Worm (Caenorhabditis elegans): ENCODE data around the gene wsp-1.

wsp-1 gene

DNA sequence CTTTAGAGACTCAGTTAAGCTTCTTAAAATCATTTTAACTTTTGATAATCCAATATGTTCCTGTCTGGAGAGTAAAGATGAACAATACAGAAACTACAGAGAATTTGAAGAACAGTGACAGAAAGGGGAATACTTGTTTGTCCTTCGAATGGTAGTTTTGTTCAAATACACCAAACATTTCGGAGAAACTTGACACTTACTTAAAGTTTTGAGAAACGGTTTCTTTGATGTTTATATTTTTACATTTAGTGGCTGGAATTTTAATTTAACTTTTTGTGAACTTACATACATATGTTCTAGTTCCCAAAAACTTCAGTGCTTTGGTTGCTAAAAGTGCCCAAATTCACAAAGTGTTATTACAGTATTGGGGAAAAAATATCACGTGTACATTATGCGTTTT, 41.6 kb downstream of the wsp-1 start, which contains the start of gene B0218.5:
B0218.5 (minus strand) TSS at position 101 of the 400 bp plus-strand sequence.
- TF ChIP-seq sox-4 (tag; optimal IDR thresholded peaks at IDR 0.05) (no peak), pax-3 (tag; optimal IDR thresholded peaks at IDR 0.05) (no peak), ama-1 (optimal IDR thresholded peaks at IDR 0.05) (no peak), hpl-2 (GFP tag; optimal IDR thresholded peaks at IDR 0.05) (no peak), egl-27 (tag; optimal IDR thresholded peaks at IDR 0.05) (no peak), nhr-12 (tag; optimal IDR thresholded peaks at IDR 0.05) (no peak), hlh-4 (tag; optimal IDR thresholded peaks at IDR 0.05) (no peak), nhr-84 (tag; optimal IDR thresholded peaks at IDR 0.05) (no peak), lir-3 (tag; optimal IDR thresholded peaks at IDR 0.05; ENCODE audit: poor library complexity) (no peak), sptf-1 (tag; optimal IDR thresholded peaks at IDR 0.05) (no peak), ceh-82 (tag; optimal IDR thresholded peaks at IDR 0.05) (no peak), fos-1 (tag; optimal IDR thresholded peaks at IDR 0.05) (no peak), tbx-2 (tag; optimal IDR thresholded peaks at IDR 0.05) (no peak), xbp-1 (tag; optimal IDR thresholded peaks at IDR 0.05) (no peak), lin-35 (GFP tag; optimal IDR thresholded peaks at IDR 0.05) (no peak), unc-130 (tag; optimal IDR thresholded peaks at IDR 0.05) (no peak), ceh-63 (GFP tag; optimal IDR thresholded peaks at IDR 0.05) (no peak), F16B12.6 (tag; optimal IDR thresholded peaks at IDR 0.05) (no peak), C16A3.4 (tag; optimal IDR thresholded peaks at IDR 0.05) (no peak), dsc-1 (tag; optimal IDR thresholded peaks at IDR 0.05) (no peak)

DNA sequence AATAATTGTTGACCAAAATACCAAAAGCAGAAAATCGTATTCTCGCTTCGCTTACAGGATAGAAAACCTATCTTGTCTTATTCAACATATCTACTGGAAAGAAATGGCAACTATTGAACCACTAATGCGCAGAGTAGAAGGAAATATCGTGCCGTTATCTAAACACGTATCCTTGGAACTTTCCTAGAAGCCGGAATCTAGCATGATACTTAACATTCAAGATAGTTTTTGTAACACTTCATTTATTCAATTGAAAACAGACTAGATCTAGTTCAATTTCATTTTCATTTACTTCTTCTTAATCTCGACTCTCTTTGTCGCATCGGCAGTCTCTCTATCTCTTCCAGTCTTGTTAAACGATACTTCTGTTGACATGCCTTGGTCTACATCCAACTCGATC, 43.8 kb downstream of the wsp-1 start:
- TF ChIP-seq lin-14 (GFP tag; optimal IDR thresholded peaks at IDR 0.05) (no peak), zip-4 (GFP tag; optimal IDR thresholded peaks at IDR 0.05) (no peak), tlp-1 (tag; optimal IDR thresholded peaks at IDR 0.05) (no peak), jun-1 (tag; optimal IDR thresholded peaks at IDR 0.05) (no peak), lsy-2 (tag; optimal IDR thresholded peaks at IDR 0.05) (no peak), lin-35 (GFP tag; optimal IDR thresholded peaks at IDR 0.05) (no peak), nhr-19 (GFP tag; conservative IDR thresholded peaks at IDR 0.05) (no peak), ztf-11 (tag; optimal IDR thresholded peaks at IDR 0.05) (no peak), egl-27 (tag; optimal IDR thresholded peaks at IDR 0.05) (no peak), elt-2 (tag; optimal IDR thresholded peaks at IDR 0.05) (no peak), nhr-90 (tag; optimal IDR thresholded peaks at IDR 0.05; ENCODE audit: poor library complexity) (no peak), nhr-71 (tag; optimal IDR thresholded peaks at IDR 0.05) (no peak), nhr-85 (tag) (no peak)

DNA sequence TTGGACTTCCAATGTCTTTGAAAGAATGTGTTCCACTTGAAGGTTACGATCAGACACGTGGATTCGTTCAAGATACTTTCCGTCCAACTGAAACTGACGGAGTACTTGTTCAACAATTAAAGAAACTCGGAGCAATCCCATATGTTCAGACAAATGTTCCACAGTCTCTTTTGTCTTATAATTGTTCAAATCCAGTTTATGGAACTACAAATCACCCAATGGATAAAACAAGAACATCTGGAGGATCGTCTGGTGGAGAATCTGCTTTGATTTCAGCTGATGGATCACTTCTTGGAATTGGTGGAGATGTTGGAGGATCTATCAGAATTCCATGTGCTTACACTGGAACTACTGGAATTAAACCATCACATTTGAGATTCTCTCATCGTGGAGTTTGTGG, 45.6 kb downstream of the wsp-1 start:
- TF ChIP-seq efl-1 (optimal IDR thresholded peaks at IDR 0.05), result no peak
- peak in 1 of 2 experiments; percentile 14 for TF ChIP-seq efl-1 (GFP tag; optimal IDR thresholded peaks at IDR 0.05 in 1 of 2)
- TF ChIP-seq irx-1 (tag; optimal IDR thresholded peaks at IDR 0.05), result no peak

DNA sequence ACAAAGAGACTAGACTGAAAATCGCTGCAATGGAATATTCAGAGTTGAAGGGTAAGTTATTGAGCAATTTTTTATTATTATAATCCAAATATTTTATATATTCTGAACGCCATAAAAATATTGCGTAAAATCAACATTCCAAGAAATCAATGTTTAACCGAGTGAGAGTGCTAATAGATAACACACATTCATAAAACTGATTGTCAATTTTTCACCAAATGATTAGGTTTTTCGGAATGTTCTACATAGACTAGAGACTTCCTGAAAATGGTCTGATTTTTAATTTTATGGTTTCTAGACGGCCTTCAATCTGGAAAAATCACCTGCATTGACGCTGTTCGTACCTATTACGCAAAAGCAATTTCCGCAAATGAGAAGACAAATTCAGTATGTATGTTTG, 46.1 kb downstream of the wsp-1 start:
- TF ChIP-seq elt-2 (tag; optimal IDR thresholded peaks at IDR 0.05) (peak; percentile 37), nhr-71 (tag; optimal IDR thresholded peaks at IDR 0.05) (no peak), F16B12.6 (tag; optimal IDR thresholded peaks at IDR 0.05) (no peak)

DNA sequence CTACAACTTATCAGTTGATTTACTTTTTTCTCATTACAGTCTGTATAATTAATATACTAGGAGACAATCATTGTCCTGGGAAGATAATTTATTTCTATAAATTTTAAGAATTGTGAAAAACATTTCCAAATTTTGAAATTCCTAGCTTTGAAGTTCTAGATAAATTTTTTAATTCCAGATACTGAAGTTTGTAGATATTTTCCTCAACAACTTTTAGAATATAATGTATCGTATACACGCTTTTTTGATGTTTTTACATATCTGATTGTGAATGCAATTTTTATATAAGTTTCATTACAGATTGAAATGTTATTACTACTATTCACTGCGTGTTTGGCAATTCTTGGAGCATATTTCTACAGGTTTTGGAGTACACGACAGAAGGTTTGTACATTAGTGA, 46.6 kb downstream of the wsp-1 start, which contains the start of gene faah-2:
faah-2 (plus strand) TSS at position 301 of the 400 bp plus-strand sequence.
- TF ChIP-seq hpl-2 (GFP tag; optimal IDR thresholded peaks at IDR 0.05), result no peak
- no peak for TF ChIP-seq ceh-90 (tag; optimal IDR thresholded peaks at IDR 0.05)
- TF ChIP-seq vab-15 (tag; optimal IDR thresholded peaks at IDR 0.05), result no peak
- no peak for TF ChIP-seq snu-23 (GFP tag; optimal IDR thresholded peaks at IDR 0.05)
- TF ChIP-seq nhr-77 (tag; optimal IDR thresholded peaks at IDR 0.05), result no peak
- no peak for TF ChIP-seq unc-86 (tag; optimal IDR thresholded peaks at IDR 0.05)
- no peak for TF ChIP-seq sox-4 (tag; optimal IDR thresholded peaks at IDR 0.05)
